Fruit fly (Drosophila melanogaster) whole organism, embryonic: ENCODE results near the gene Chrac-14.
A peak's percentile ranks its signal among the peaks of the same experiment; 100 is the strongest.

Experiments used
- Atf3 ChIP-seq: fragments of 200-800 bp; sonication (Bioruptor generic); optimal IDR thresholded peaks from 3 replicates; lab custom pipeline; 2016; ENCODE audit warnings: missing biosample characterization, missing genetic modification characterization
- CG1024 ChIP-seq: fragments of 200-800 bp; sonication (Bioruptor generic); IDR thresholded peaks from 2 replicates; pipeline ENCODE4 v1.3.6; 2022; ENCODE audit warnings: missing biosample characterization, missing genetic modification characterization
- CG10565 ChIP-seq: fragments of 200-800 bp; sonication (Bioruptor generic); optimal IDR thresholded peaks from 3 replicates; lab custom pipeline; 2016; ENCODE audit warnings: missing biosample characterization, mild to moderate bottlenecking, missing genetic modification characterization
- CG11456 ChIP-seq: fragments of 200-800 bp; sonication (Bioruptor generic); IDR thresholded peaks from 3 replicates; pipeline ENCODE4 v1.3.6; 2022; ENCODE audit warnings: missing biosample characterization, missing genetic modification characterization
- CG12155 ChIP-seq: fragments of 200-800 bp; sonication (Bioruptor generic); optimal IDR thresholded peaks from 3 replicates; lab custom pipeline; 2016; ENCODE audit warnings: missing biosample characterization, missing genetic modification characterization
- CG13894 ChIP-seq: fragments of 200-800 bp; sonication (Bioruptor generic); optimal IDR thresholded peaks from 3 replicates; lab custom pipeline; 2018; ENCODE audit warnings: missing biosample characterization, mild to moderate bottlenecking, missing genetic modification characterization, moderate library complexity
- CG16779 ChIP-seq: fragments of 200-800 bp; sonication (Bioruptor generic); IDR thresholded peaks from 2 replicates; pipeline ENCODE4 v1.3.6; 2022; ENCODE audit warnings: missing biosample characterization, missing genetic modification characterization
- CG1832 ChIP-seq: fragments of 200-800 bp; sonication (Bioruptor generic); optimal IDR thresholded peaks from 2 replicates; lab custom pipeline; 2017; ENCODE audit warnings: missing biosample characterization, mild to moderate bottlenecking, missing genetic modification characterization, inconsistent platforms
- CG2199 ChIP-seq: fragments of 200-800 bp; sonication (Bioruptor generic); IDR thresholded peaks from 3 replicates; pipeline ENCODE4 v1.3.6; 2022; ENCODE audit warnings: missing biosample characterization, missing genetic modification characterization
- CG3281 ChIP-seq: fragments of 200-800 bp; sonication (Bioruptor generic); optimal IDR thresholded peaks from 3 replicates; lab custom pipeline; 2017; ENCODE audit warnings: missing biosample characterization, mild to moderate bottlenecking, missing genetic modification characterization
- CG34224 ChIP-seq: fragments of 200-800 bp; sonication (Bioruptor generic); IDR thresholded peaks from 3 replicates; pipeline ENCODE4 v1.3.6; 2022; ENCODE audit warnings: missing biosample characterization, missing genetic modification characterization; ENCODE audit not compliant: partially characterized antibody
- CG8281 ChIP-seq: fragments of 200-800 bp; sonication (Bioruptor generic); optimal IDR thresholded peaks from 2 replicates; lab custom pipeline; 2018; ENCODE audit warnings: missing biosample characterization, mild to moderate bottlenecking, missing genetic modification characterization, moderate library complexity
- CG9437 ChIP-seq: fragments of 200-800 bp; sonication (Bioruptor generic); optimal IDR thresholded peaks from 2 replicates; lab custom pipeline; 2018; ENCODE audit warnings: missing biosample characterization, mild to moderate bottlenecking, missing genetic modification characterization
- CHES-1-like ChIP-seq: fragments of 200-800 bp; sonication (Bioruptor generic); optimal IDR thresholded peaks from 2 replicates; lab custom pipeline; 2016; ENCODE audit warnings: missing biosample characterization, missing genetic modification characterization
- H2.0 ChIP-seq: fragments of 200-800 bp; sonication (Bioruptor generic); IDR thresholded peaks from 2 replicates; pipeline ENCODE4 v1.3.6; 2022; ENCODE audit warnings: missing biosample characterization, missing genetic modification characterization
- Med ChIP-seq: fragments of 200-800 bp; sonication (Bioruptor generic); peaks from one replicate; lab custom pipeline; 2016; ENCODE audit warnings: missing biosample characterization, missing genetic modification characterization, mild to moderate bottlenecking, inconsistent platforms, moderate library complexity
- Nf-YB ChIP-seq: fragments of 200-800 bp; sonication (Bioruptor generic); optimal IDR thresholded peaks from 3 replicates; lab custom pipeline; 2019; ENCODE audit warnings: missing biosample characterization, mild to moderate bottlenecking, missing genetic modification characterization, moderate library complexity
- Rfx ChIP-seq: fragments of 200-800 bp; sonication (Bioruptor generic); IDR thresholded peaks from 2 replicates; pipeline ENCODE4 v1.3.6; 2022; ENCODE audit warnings: missing biosample characterization, missing genetic modification characterization
- Scr ChIP-seq: fragments of 200-800 bp; sonication (Bioruptor generic); IDR thresholded peaks from 2 replicates; pipeline ENCODE4 v1.3.6; 2022; ENCODE audit warnings: missing biosample characterization, missing genetic modification characterization; ENCODE audit not compliant: partially characterized antibody
- Trl ChIP-seq, 3 experiments: fragments of >200 bp in 2 of 3; fragments of 200-800 bp in 1 of 3; sonication (Bioruptor generic) in 1 of 3; optimal IDR thresholded peaks; 2 replicates in 1 of 3; 3 replicates in 2 of 3; lab custom pipeline; 2016 to 2017; ENCODE audit warnings: missing biosample characterization in 1 of 3, missing genetic modification characterization in 1 of 3
- bcd ChIP-seq: fragments of 200-800 bp; sonication (Bioruptor generic); optimal IDR thresholded peaks from 2 replicates; lab custom pipeline; 2017; ENCODE audit warnings: missing biosample characterization, mild to moderate bottlenecking, missing genetic modification characterization
- crol ChIP-seq: fragments of 200-800 bp; sonication (Bioruptor generic); IDR thresholded peaks from 2 replicates; pipeline ENCODE4 v1.3.6; 2022; ENCODE audit warnings: missing biosample characterization, missing genetic modification characterization
- en ChIP-seq: fragments of 200-800 bp; sonication (Bioruptor generic); optimal IDR thresholded peaks from 2 replicates; lab custom pipeline; 2016; ENCODE audit warnings: missing biosample characterization, missing genetic modification characterization
- ewg ChIP-seq: fragments of 200-800 bp; sonication (Bioruptor generic); optimal IDR thresholded peaks from 3 replicates; lab custom pipeline; 2017; ENCODE audit warnings: mild to moderate bottlenecking, missing biosample characterization, missing genetic modification reagents, missing genetic modification characterization
- gce ChIP-seq: fragments of 200-800 bp; sonication (Bioruptor generic); IDR thresholded peaks from 3 replicates; pipeline ENCODE4 v1.3.6; 2022; ENCODE audit warnings: missing biosample characterization, missing genetic modification characterization
- hbn ChIP-seq: fragments of 200-800 bp; sonication (Bioruptor generic); IDR thresholded peaks from 2 replicates; pipeline ENCODE4 v1.3.6; 2022; ENCODE audit warnings: missing biosample characterization, missing genetic modification characterization; ENCODE audit not compliant: partially characterized antibody
- her ChIP-seq: fragments of 200-800 bp; sonication (Bioruptor generic); optimal IDR thresholded peaks from 2 replicates; lab custom pipeline; 2016; ENCODE audit warnings: missing biosample characterization, missing genetic modification characterization
- kah ChIP-seq: fragments of 200-800 bp; sonication (Bioruptor generic); optimal IDR thresholded peaks from 2 replicates; lab custom pipeline; 2018; ENCODE audit warnings: missing biosample characterization, mild to moderate bottlenecking, missing genetic modification characterization
- lov ChIP-seq, 2 experiments: fragments of 200-800 bp in 1 of 2; fragments of >200 bp in 1 of 2; sonication (Bioruptor generic) in 1 of 2; IDR thresholded peaks in 1 of 2; optimal IDR thresholded peaks in 1 of 2; 2 replicates in 1 of 2; 3 replicates in 1 of 2; pipeline versions ENCODE4 v1.3.6 to Lab custom; 2017 to 2022; ENCODE audit warnings: missing biosample characterization in 1 of 2, missing genetic modification characterization in 1 of 2
- mirr ChIP-seq: fragments of 200-800 bp; sonication (Bioruptor generic); optimal IDR thresholded peaks from 3 replicates; lab custom pipeline; 2018; ENCODE audit warnings: missing biosample characterization, mild to moderate bottlenecking, missing genetic modification characterization
- mld ChIP-seq: fragments of 200-800 bp; sonication (Bioruptor generic); IDR thresholded peaks from 3 replicates; pipeline ENCODE4 v1.3.6; 2022; ENCODE audit warnings: missing biosample characterization, missing genetic modification characterization; ENCODE audit not compliant: partially characterized antibody
- otp ChIP-seq: fragments of 200-800 bp; sonication (Bioruptor generic); IDR thresholded peaks from 3 replicates; pipeline ENCODE4, ENCODE4 v1.3.6; 2022; ENCODE audit warnings: missing biosample characterization, missing genetic modification characterization
- pros ChIP-seq: fragments of 200-800 bp; sonication (Bioruptor generic); optimal IDR thresholded peaks from 3 replicates; lab custom pipeline; 2019; ENCODE audit warnings: missing biosample characterization, mild to moderate bottlenecking, missing genetic modification characterization, moderate library complexity
- psq ChIP-seq: fragments of 200-800 bp; sonication (Bioruptor generic); optimal IDR thresholded peaks from 2 replicates; lab custom pipeline; 2017; ENCODE audit warnings: missing biosample characterization, missing genetic modification characterization
- scrt ChIP-seq: fragments of 200-800 bp; sonication (Bioruptor generic); optimal IDR thresholded peaks from 2 replicates; lab custom pipeline; 2018; ENCODE audit warnings: missing biosample characterization, mild to moderate bottlenecking, missing genetic modification characterization, moderate library complexity
- sd ChIP-seq: fragments of 200-800 bp; sonication (Bioruptor generic); optimal IDR thresholded peaks from 3 replicates; lab custom pipeline; 2018; ENCODE audit warnings: missing biosample characterization, mild to moderate bottlenecking, missing genetic modification characterization, moderate library complexity
- sens ChIP-seq: fragments of 200-800 bp; sonication (Bioruptor generic); peaks from one replicate; lab custom pipeline; 2016; ENCODE audit warnings: missing biosample characterization, missing genetic modification characterization
- seq ChIP-seq: fragments of 200-800 bp; sonication (Bioruptor generic); IDR thresholded peaks from 2 replicates; pipeline ENCODE4 v1.3.6; 2022; ENCODE audit warnings: missing biosample characterization, missing genetic modification characterization
- trem ChIP-seq: fragments of 200-800 bp; optimal IDR thresholded peaks from 3 replicates; lab custom pipeline; 2019; ENCODE audit warnings: missing biosample characterization, mild to moderate bottlenecking, missing genetic modification characterization, moderate library complexity
- z ChIP-seq: fragments of 200-800 bp; sonication (Bioruptor generic); IDR thresholded peaks from 3 replicates; pipeline ENCODE4 v1.3.6; 2022; ENCODE audit warnings: missing biosample characterization, missing genetic modification characterization
- zen2 ChIP-seq: fragments of 200-800 bp; sonication (Bioruptor generic); IDR thresholded peaks from 3 replicates; pipeline ENCODE4 v1.3.6; 2022; ENCODE audit warnings: missing biosample characterization, missing genetic modification characterization; ENCODE audit not compliant: partially characterized antibody

Chrac-14 gene

DNA sequence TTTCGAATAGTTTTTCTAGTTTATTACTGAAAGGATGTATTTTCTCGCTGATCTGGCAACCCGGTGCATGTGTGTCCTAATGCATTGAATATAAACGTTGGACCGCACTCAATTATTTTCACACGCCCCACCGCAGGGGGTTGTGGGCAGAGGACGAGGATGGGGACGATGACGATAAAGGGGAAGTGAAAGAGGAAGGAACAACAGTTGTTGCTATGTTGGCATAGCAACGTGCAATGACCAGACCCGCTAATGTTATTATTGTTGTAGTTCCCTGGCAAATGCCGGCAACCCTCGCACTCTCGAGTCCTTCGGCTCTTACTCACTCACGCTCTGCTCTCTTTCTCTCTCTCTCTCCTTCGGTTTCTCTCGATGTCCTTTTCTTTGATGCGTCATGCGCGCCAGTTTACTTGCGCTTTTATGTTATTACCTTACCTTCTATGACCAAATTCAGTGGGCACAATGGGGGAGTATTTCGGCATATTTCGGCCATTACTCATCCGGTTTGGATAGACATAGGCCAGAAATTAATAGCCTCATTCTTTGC is 12.5 kb upstream of the Chrac-14 start (continued):
- TF ChIP-seq H2.0 (GFP tag; lab: Robert Waterston, UW) (no peak), z (GFP tag; lab: Robert Waterston, UW) (peak; percentile 44; the same call in 1 of the 3 replicates), ewg (peak; percentile 78), lov (optimal IDR thresholded peaks at IDR 0.05; lab: Kevin White, UChicago) (no peak), lov (GFP tag; IDR thresholded peaks at IDR 0.05; lab: Robert Waterston, UW) (no peak), CG9437 (GFP tag; lab: Kevin White, UChicago) (no peak), otp (no peak), trem (peak; percentile 16), CG1024 (no peak), mirr (GFP tag; lab: Kevin White, UChicago) (no peak), CG8281 (tag; lab: Kevin White, UChicago) (no peak), CG34224 (GFP tag; lab: Robert Waterston, UW) (no peak), gce (GFP tag; lab: Robert Waterston, UW) (no peak), sd (tag; lab: Kevin White, UChicago) (peak; percentile 39), CG3281 (GFP tag; lab: Kevin White, UChicago) (no peak), CHES-1-like (no peak), Rfx (GFP tag; lab: Robert Waterston, UW) (peak; percentile 76), Trl (optimal IDR thresholded peaks at IDR 0.05; lab: Kevin White, UChicago) (peak; percentile 71 to 73), Trl (GFP tag; optimal IDR thresholded peaks at IDR 0.05; lab: Kevin White, UChicago) (no peak), sens (GFP tag; lab: Kevin White, UChicago) (peak; percentile 44), CG1832 (GFP tag; lab: Kevin White, UChicago) (peak; percentile 27), en (no peak), psq (GFP tag; lab: Kevin White, UChicago) (peak; percentile 6), crol (peak; percentile 56), zen2 (GFP tag; lab: Robert Waterston, UW) (peak; percentile 11; the same call in 1 of the 3 replicates), scrt (GFP tag; lab: Kevin White, UChicago) (peak; percentile 79), Med (GFP tag; lab: Kevin White, UChicago) (no peak), kah (GFP tag; lab: Kevin White, UChicago) (no peak), CG13894 (tag; lab: Kevin White, UChicago) (peak; percentile 87), seq (GFP tag; lab: Robert Waterston, UW) (peak; percentile 14; the same call in 1 of the 2 replicates), Atf3 (GFP tag; lab: Kevin White, UChicago) (no peak), mld (no peak), Scr (GFP tag; lab: Robert Waterston, UW) (no peak), pros (GFP tag; lab: Kevin White, UChicago) (peak; percentile 73)

DNA sequence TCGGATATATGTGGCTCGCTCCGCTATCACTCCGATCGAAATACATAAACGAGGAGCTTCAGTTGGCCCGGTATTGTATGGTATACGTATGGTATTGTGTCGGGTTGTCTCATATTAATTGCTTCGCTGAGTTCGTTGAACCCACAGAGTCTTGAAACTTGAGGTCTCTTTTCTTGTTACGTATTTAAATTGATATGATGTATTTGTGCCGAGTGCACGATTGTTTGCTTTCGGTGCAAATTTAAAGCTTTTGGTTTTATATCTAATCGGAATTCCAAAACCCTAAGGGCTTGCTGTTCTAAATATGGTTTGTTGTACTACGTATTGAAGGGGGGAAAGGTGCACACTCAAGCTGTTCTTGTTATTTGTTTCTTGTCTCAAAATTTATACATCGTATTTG is 12.0 kb upstream of the Chrac-14 start:
- TF ChIP-seq CG16779 (GFP tag; lab: Robert Waterston, UW), result no peak
- peak in 1 of 2 experiments; percentile 15 for TF ChIP-seq Trl (optimal IDR thresholded peaks at IDR 0.05; lab: Kevin White, UChicago)
- no peak for TF ChIP-seq Trl (GFP tag; optimal IDR thresholded peaks at IDR 0.05; lab: Kevin White, UChicago)
- TF ChIP-seq Med (GFP tag; lab: Kevin White, UChicago), result peak; percentile 31
- peak; percentile 12 for TF ChIP-seq sens (GFP tag; lab: Kevin White, UChicago)

DNA sequence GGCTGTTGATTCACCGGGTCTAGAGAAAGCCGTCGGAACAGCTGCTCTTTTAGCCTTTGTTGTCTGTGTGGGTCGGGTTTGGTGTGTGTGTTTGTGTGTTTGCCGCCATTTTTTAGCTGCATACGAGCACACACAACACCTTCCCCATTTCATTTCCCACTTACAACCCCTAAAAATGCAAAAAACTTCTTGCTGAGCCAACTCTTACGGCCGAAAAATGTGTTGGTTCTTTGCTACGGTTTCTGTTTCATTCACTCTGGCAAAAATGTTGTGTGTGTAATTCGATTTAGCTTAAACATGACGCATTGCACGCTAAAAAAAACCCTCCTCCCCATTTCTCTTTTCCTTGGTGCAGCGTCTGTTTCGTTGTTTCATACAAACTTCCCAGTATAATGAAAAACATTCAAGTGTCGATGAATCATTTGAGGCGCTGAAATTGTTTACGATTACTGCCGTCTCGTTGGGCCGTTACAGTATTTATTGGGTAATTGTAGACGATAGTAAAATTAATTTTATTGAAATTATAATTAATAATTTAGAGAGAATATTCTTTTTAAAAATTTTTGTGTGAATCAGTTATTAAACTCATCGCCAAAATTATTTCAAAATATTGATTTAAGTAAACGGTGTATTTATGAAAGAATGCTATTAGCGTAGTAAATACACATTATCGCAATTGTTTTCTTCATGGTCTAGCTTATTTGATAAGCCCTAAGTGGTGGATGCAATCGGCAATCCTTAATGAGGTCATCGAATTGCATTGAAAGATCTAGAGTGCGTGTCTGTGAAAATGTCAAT is 11.0 kb upstream of the Chrac-14 start:
- TF ChIP-seq her (GFP tag; lab: Kevin White, UChicago) (no peak), pros (GFP tag; lab: Kevin White, UChicago) (peak; percentile 60), Nf-YB (GFP tag; lab: Kevin White, UChicago) (no peak), CG12155 (GFP tag; lab: Kevin White, UChicago) (no peak), CG10565 (GFP tag; lab: Kevin White, UChicago) (no peak), hbn (GFP tag; lab: Robert Waterston, UW) (no peak), CG2199 (GFP tag; lab: Robert Waterston, UW) (0 out of 3 replicates have a peak, but pooled peaks have one; percentile 39), CG11456 (GFP tag; lab: Robert Waterston, UW) (0 out of 3 replicates have a peak, but pooled peaks have one; percentile 21), bcd (GFP tag; lab: Kevin White, UChicago) (no peak)
